Fruit fly (Drosophila melanogaster) whole organism, embryonic: ENCODE data around the gene ari-1.

Experiments
- Bdp1 ChIP-seq: fragments of 200-800 bp; sonication (Bioruptor generic); optimal IDR thresholded peaks from 3 replicates; lab custom pipeline; 2016; ENCODE audit warnings: missing biosample characterization, missing genetic modification characterization
- CG17802 ChIP-seq: fragments of 200-800 bp; sonication (Bioruptor generic); optimal IDR thresholded peaks from 2 replicates; lab custom pipeline; 2018; ENCODE audit warnings: missing biosample characterization, mild to moderate bottlenecking, missing genetic modification characterization, moderate library complexity
- CG7963 ChIP-seq: fragments of 200-800 bp; sonication (Bioruptor generic); IDR thresholded peaks from 3 replicates; pipeline ENCODE4 v1.3.6; 2022; ENCODE audit warnings: missing biosample characterization, missing genetic modification characterization; ENCODE audit not compliant: partially characterized antibody
- D19B ChIP-seq: fragments of 200-800 bp; sonication (Bioruptor generic); optimal IDR thresholded peaks from 2 replicates; lab custom pipeline; 2017; ENCODE audit warnings: missing biosample characterization, mild to moderate bottlenecking, missing genetic modification characterization
- Hr39 ChIP-seq: fragments of >200 bp; optimal IDR thresholded peaks from 2 replicates; lab custom pipeline; 2017
- sc ChIP-seq, 3 experiments: fragments of >200 bp in 2 of 3; fragments of 200-800 bp in 1 of 3; sonication (Bioruptor generic) in 1 of 3; optimal IDR thresholded peaks; 2 replicates in 2 of 3; 3 replicates in 1 of 3; lab custom pipeline; 2017; ENCODE audit warnings: mild to moderate bottlenecking in 1 of 3, missing biosample characterization in 1 of 3, missing genetic modification characterization in 1 of 3, missing genetic modification reagents in 1 of 3
- sqz ChIP-seq: fragments of 200-800 bp; sonication (Bioruptor generic); optimal IDR thresholded peaks from 3 replicates; lab custom pipeline; 2018; ENCODE audit warnings: missing biosample characterization, mild to moderate bottlenecking, missing genetic modification characterization

DNA sequence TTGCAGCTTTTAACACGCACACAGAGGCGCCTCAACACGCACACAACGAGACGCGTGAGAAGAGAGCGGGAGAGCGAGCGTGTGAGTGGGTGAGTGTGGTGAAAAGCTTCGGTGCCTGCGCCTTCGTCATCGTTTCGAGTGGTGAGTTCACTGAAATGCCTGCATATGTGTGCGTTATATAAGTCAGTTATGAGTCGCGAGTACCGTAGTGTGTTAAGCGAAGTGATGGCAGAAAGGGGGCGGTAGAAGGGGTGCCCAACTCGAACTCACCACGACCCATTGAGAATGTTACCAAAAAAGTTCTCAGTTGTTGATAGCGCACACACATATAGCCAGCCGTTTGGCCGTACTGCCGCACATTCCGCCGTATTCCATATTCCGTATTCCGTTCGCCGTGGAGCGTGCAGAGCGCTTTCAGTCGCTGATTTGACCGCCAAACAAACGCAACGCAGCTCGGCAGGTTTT lies 17.4 kb upstream of the ari-1 start, which contains the start of gene Frq1:
- TF ChIP-seq D19B (no peak), CG7963 (GFP tag; lab: Robert Waterston, UW) (no peak), sc (optimal IDR thresholded peaks at IDR 0.05; lab: Kevin White, UChicago) (no peak), sc (GFP tag; optimal IDR thresholded peaks at IDR 0.05; lab: Kevin White, UChicago) (no peak), CG17802 (no peak), Hr39 (no peak), sqz (GFP tag; lab: Kevin White, UChicago) (no peak), Bdp1 (GFP tag; lab: Kevin White, UChicago) (no peak)
